Fruit fly (Drosophila melanogaster): ENCODE results near the gene CG6324.

The CG6324 gene

dm6 chrX:15471904-15472303 is 4.0 kb upstream of the CG6324 start, which contains the start of the genes Grip128 and Alg14:
Grip128 (minus strand) TSS chrX:15472119.
Alg14 (plus strand) TSS chrX:15472164.
- no peak for TF ChIP-seq Abd-B (GFP tag; optimal IDR thresholded peaks at IDR 0.05)
- no peak for TF ChIP-seq OdsH (GFP tag; optimal IDR thresholded peaks at IDR 0.05)
- no peak for TF ChIP-seq Dif (GFP tag; optimal IDR thresholded peaks at IDR 0.05; ENCODE audit: partially characterized antibody)
- no peak for TF ChIP-seq dmrt93B (GFP tag; optimal IDR thresholded peaks at IDR 0.05)
- no peak for TF ChIP-seq Dfd (GFP tag; optimal IDR thresholded peaks at IDR 0.05)
- TF ChIP-seq Myc (optimal IDR thresholded peaks at IDR 0.05) = no peak
- no peak for TF ChIP-seq Hr83 (GFP tag; optimal IDR thresholded peaks at IDR 0.05; ENCODE audit: poor library complexity, severe bottlenecking)
- TF ChIP-seq Jra (GFP tag; optimal IDR thresholded peaks at IDR 0.05) = no peak
- TF ChIP-seq Rel (GFP tag; optimal IDR thresholded peaks at IDR 0.05) = no peak
- no peak for TF ChIP-seq Rel (tag; optimal IDR thresholded peaks at IDR 0.05)

dm6 chrX:15475367-15475789 is 513 bp upstream of the CG6324 start, which contains the start of gene mh:
mh (minus strand) TSS chrX:15475400.
- no peak for TF ChIP-seq HLH106 (tag; optimal IDR thresholded peaks at IDR 0.05)

DNA sequence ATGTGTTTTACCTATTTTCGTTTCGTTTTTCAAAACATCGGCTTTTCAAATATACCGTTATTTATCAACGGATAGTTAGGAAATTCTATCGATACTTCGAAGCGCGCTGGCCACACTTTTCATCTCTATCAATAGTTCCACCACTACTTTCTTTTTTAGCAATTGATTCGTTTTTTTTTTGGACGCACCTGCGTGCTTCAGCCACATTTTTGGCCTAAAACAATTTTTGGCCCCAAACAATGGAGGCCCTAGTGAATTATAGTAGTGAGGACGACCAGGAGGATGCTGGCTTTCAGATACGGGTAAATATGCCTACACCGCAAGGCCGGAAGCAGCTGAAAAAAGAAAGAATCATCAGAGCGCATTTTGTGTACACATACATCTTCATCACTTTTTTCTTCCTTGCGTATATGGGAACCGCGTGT is 6.4 kb downstream of the CG6324 start, which contains the start of gene CG6340:
Gene CG6340 (plus strand): TSS at position 139 of the 425 bp plus-strand sequence.
- peak; percentile 12 for TF ChIP-seq Sp1 (GFP tag; optimal IDR thresholded peaks at IDR 0.05)
- peak; percentile 27 for TF ChIP-seq Myc (optimal IDR thresholded peaks at IDR 0.05)
- TF ChIP-seq N (GFP tag; optimal IDR thresholded peaks at IDR 0.05) = no peak
- TF ChIP-seq tai (GFP tag; optimal IDR thresholded peaks at IDR 0.05) = no peak
- TF ChIP-seq br (GFP tag; optimal IDR thresholded peaks at IDR 0.05) = no peak
- TF ChIP-seq h (GFP tag; optimal IDR thresholded peaks at IDR 0.05) = peak; percentile 6
- no peak for TF ChIP-seq HLH106 (tag; optimal IDR thresholded peaks at IDR 0.05)
- no peak for TF ChIP-seq Mio (GFP tag; optimal IDR thresholded peaks at IDR 0.05)
- no peak for TF ChIP-seq psq (GFP tag; optimal IDR thresholded peaks at IDR 0.05)

DNA sequence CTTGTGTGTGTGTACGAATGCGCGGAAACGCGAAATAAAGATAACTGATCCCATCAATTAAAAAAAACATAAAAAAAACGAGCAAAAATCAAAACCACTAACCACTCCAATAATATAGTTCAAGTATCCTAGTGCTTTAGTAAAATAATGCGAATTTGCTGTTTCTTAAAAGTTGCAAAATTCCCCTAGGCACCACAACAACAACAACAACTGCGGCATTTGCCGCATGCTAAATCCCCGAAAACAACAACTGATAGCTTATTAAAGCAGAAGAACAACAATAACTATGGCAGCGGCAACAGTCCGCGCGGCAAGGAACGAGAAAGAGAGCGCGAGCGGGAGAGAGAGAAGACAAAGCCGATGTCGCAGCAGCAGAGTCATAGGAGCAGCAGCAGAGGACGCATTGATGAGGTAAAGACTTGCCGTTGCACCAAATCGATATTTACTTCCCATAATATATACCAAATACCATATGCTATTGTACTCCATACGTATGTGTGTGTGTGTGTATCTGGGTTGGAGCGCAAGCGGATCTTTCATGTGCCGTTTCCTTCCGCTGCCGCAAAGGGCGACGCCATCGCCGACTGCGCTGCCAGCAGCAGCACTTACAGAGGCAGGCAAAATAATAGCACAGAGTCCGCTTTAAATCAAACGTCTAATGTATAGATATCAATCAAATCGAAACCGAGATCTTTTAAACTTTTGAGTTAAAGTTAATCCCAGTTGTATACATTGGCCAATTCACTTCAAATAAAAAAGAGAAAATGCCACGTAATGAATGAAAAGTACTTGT is 7.3 kb downstream of the CG6324 start:
- TF ChIP-seq sv (GFP tag; optimal IDR thresholded peaks at IDR 0.05) (no peak), Dif (GFP tag; optimal IDR thresholded peaks at IDR 0.05; ENCODE audit: partially characterized antibody) (peak; percentile 20), Rel (GFP tag; optimal IDR thresholded peaks at IDR 0.05) (no peak), Rel (tag; optimal IDR thresholded peaks at IDR 0.05) (peak; percentile 53)

dm6 chrX:15484451-15485032 is 8.7 kb downstream of the CG6324 start:
- TF ChIP-seq N (GFP tag; optimal IDR thresholded peaks at IDR 0.05) = no peak
- TF ChIP-seq OdsH (GFP tag; optimal IDR thresholded peaks at IDR 0.05) = no peak
- TF ChIP-seq h (GFP tag; optimal IDR thresholded peaks at IDR 0.05) = no peak
- TF ChIP-seq brk (GFP tag; optimal IDR thresholded peaks at IDR 0.05) = no peak
- no peak for TF ChIP-seq lola (GFP tag; optimal IDR thresholded peaks at IDR 0.05)
- no peak for TF ChIP-seq Hr78 (GFP tag; optimal IDR thresholded peaks at IDR 0.05)
- no peak for TF ChIP-seq Vsx2 (GFP tag; optimal IDR thresholded peaks at IDR 0.05; ENCODE audit: partially characterized antibody)
- TF ChIP-seq HLH106 (tag; optimal IDR thresholded peaks at IDR 0.05) = no peak
- TF ChIP-seq woc (GFP tag; optimal IDR thresholded peaks at IDR 0.05) = no peak
- TF ChIP-seq ey (GFP tag; optimal IDR thresholded peaks at IDR 0.05) = no peak
- TF ChIP-seq sv (GFP tag; optimal IDR thresholded peaks at IDR 0.05) = no peak
- no peak for TF ChIP-seq Rel (GFP tag; optimal IDR thresholded peaks at IDR 0.05)
- no peak for TF ChIP-seq Rel (tag; optimal IDR thresholded peaks at IDR 0.05)
- no peak for TF ChIP-seq GATAd (GFP tag; optimal IDR thresholded peaks at IDR 0.05)
- no peak for TF ChIP-seq Dif (GFP tag; optimal IDR thresholded peaks at IDR 0.05; ENCODE audit: partially characterized antibody)
- no peak for TF ChIP-seq dl (GFP tag; optimal IDR thresholded peaks at IDR 0.05; ENCODE audit: insufficient read depth in 1 of 2, partially characterized antibody in 2 of 2)
- TF ChIP-seq Hr83 (GFP tag; optimal IDR thresholded peaks at IDR 0.05; ENCODE audit: poor library complexity, severe bottlenecking) = no peak
- TF ChIP-seq Dfd (GFP tag; optimal IDR thresholded peaks at IDR 0.05) = no peak
- no peak for TF ChIP-seq psq (GFP tag; optimal IDR thresholded peaks at IDR 0.05)
- TF ChIP-seq fru (GFP tag; optimal IDR thresholded peaks at IDR 0.05) = no peak
- no peak for TF ChIP-seq CG32264 (GFP tag; optimal IDR thresholded peaks at IDR 0.05)

Measured in whole organism, wandering third instar larva.